Fruit fly (Drosophila melanogaster): ENCODE results near the gene CG32640.
A peak's percentile ranks its signal among the peaks of the same experiment; 100 is the strongest.

The CG32640 gene

DNA sequence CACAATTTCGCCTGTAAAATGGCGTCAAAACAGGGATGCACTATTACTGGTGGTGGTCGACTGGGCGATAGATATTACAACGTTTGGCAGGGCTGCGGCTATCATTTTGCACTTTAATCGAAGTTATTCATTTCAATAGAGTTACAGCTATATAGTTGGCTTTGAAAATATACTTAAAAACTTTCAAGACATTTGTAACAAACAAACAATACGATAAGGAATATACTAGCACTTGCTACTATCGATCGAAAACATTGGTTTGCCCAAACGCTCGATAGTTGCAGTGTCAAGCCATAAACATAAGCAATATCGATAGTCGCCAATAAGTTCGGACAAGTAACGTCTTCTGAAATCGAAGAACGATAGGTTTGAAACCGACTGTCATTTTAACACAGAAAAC, 18.3 kb upstream of the CG32640 start, which contains the start of the genes Bap60 and CG12096 (continued):
- TF ChIP-seq HLH4C (GFP tag; IDR thresholded peaks at IDR 0.05; ENCODE audit: partially characterized antibody) (peak; percentile 94), CG14667 (GFP tag; IDR thresholded peaks at IDR 0.05) (peak; percentile 54), Max (GFP tag; optimal IDR thresholded peaks at IDR 0.05) (peak; percentile 63), CG18599 (GFP tag; optimal IDR thresholded peaks at IDR 0.05) (no peak), dmrt99B (tag; optimal IDR thresholded peaks at IDR 0.05) (peak; percentile 67), CG12104 (GFP tag; optimal IDR thresholded peaks at IDR 0.05) (peak; percentile 5), prd (optimal IDR thresholded peaks at IDR 0.05) (no peak), prd (GFP tag; IDR thresholded peaks at IDR 0.05) (peak; percentile 76), Ets97D (GFP tag; optimal IDR thresholded peaks at IDR 0.05) (peak; percentile 87), croc (GFP tag; conservative IDR thresholded peaks at IDR 0.05) (peak; percentile 45; the same call in 2 of the 3 replicates), CG13775 (GFP tag; optimal IDR thresholded peaks at IDR 0.05) (peak; percentile 82), eyg (GFP tag; optimal IDR thresholded peaks at IDR 0.05) (peak; percentile 66), Drgx (GFP tag; IDR thresholded peaks at IDR 0.05) (no peak), pum (GFP tag; optimal IDR thresholded peaks at IDR 0.05) (peak; percentile 81), CG7987 (GFP tag; optimal IDR thresholded peaks at IDR 0.05) (peak; percentile 28), CG14710 (tag; optimal IDR thresholded peaks at IDR 0.05) (peak; percentile 88), CG3847 (GFP tag; IDR thresholded peaks at IDR 0.05) (peak; percentile 65), CG10959 (GFP tag; IDR thresholded peaks at IDR 0.05) (no peak), Sin3A (optimal IDR thresholded peaks at IDR 0.05) (peak; percentile 99), CG5180 (GFP tag; optimal IDR thresholded peaks at IDR 0.05) (peak; percentile 51), CG2875 (GFP tag; optimal IDR thresholded peaks at IDR 0.05) (no peak), pho (GFP tag; optimal IDR thresholded peaks at IDR 0.05) (peak; percentile 84), CG15011 (GFP tag; optimal IDR thresholded peaks at IDR 0.05) (no peak), Oli (tag; optimal IDR thresholded peaks at IDR 0.05) (peak; percentile 65), CG2120 (GFP tag; optimal IDR thresholded peaks at IDR 0.05) (peak; percentile 90), Stat92E (GFP tag; optimal IDR thresholded peaks at IDR 0.05) (peak in 1 of 3 experiments; percentile 42), CG31388 (GFP tag; optimal IDR thresholded peaks at IDR 0.05) (no peak), unpg (GFP tag; optimal IDR thresholded peaks at IDR 0.05) (peak; percentile 71), grau (tag; optimal IDR thresholded peaks at IDR 0.05) (peak; percentile 82), Meics (GFP tag; optimal IDR thresholded peaks at IDR 0.05) (peak; percentile 63), Fer2 (tag; optimal IDR thresholded peaks at IDR 0.05) (peak; percentile 64), Xbp1 (GFP tag; optimal IDR thresholded peaks at IDR 0.05) (peak; percentile 75), CG5953 (GFP tag; IDR thresholded peaks at IDR 0.05) (no peak), Fer1 (GFP tag; optimal IDR thresholded peaks at IDR 0.05) (peak; percentile 70), Ravus (GFP tag; IDR thresholded peaks at IDR 0.05) (no peak), CG9797 (GFP tag; optimal IDR thresholded peaks at IDR 0.05) (peak; percentile 55), Nf-YB (GFP tag; optimal IDR thresholded peaks at IDR 0.05) (peak; percentile 45), Ets65A (GFP tag) (peak; percentile 99), ara (GFP tag; IDR thresholded peaks at IDR 0.05) (peak; percentile 26; the same call in 1 of the 2 replicates), CG14441 (GFP tag; IDR thresholded peaks at IDR 0.05) (peak; percentile 51; the same call in 1 of the 2 replicates), CHES-1-like (GFP tag; optimal IDR thresholded peaks at IDR 0.05) (peak; percentile 90), lmd (GFP tag; IDR thresholded peaks at IDR 0.05) (peak; percentile 68), Deaf1 (tag; optimal IDR thresholded peaks at IDR 0.05) (no peak), HLH3B (GFP tag; IDR thresholded peaks at IDR 0.05) (no peak), ham (GFP tag; IDR thresholded peaks at IDR 0.05) (0 out of 2 replicates have a peak, but pooled peaks have one; percentile 28), CG9727 (GFP tag; optimal IDR thresholded peaks at IDR 0.05) (peak; percentile 74), CG10654 (GFP tag; optimal IDR thresholded peaks at IDR 0.05) (peak; percentile 62), H2.0 (GFP tag; IDR thresholded peaks at IDR 0.05) (peak; percentile 30; the same call in 1 of the 2 replicates), nmo (GFP tag; optimal IDR thresholded peaks at IDR 0.05) (peak; percentile 90), pfk (GFP tag; optimal IDR thresholded peaks at IDR 0.05) (peak; percentile 21), HHEX (GFP tag; optimal IDR thresholded peaks at IDR 0.05) (peak; percentile 26)

Measured in whole organism, embryonic.